Worm (Caenorhabditis elegans) whole organism, L2 larva: ENCODE measurements around the gene F46B6.6.

Source experiments
- C34F6.9 ChIP-seq: fragments of 150-350 bp; optimal IDR thresholded peaks from 2 replicates; lab custom pipeline; 2014; ENCODE audit warnings: missing biosample characterization, missing genetic modification characterization
- F13H6.1 ChIP-seq: sonication (generic microtip); optimal IDR thresholded peaks from 2 replicates; lab custom pipeline; 2016; ENCODE audit warnings: missing genetic modification characterization, missing compliant biosample characterization
- Y55F3AM.14 ChIP-seq: fragments of 200-800 bp; sonication (Bioruptor generic); optimal IDR thresholded peaks from 2 replicates; lab custom pipeline; 2018; ENCODE audit warnings: mild to moderate bottlenecking, missing genetic modification characterization, missing compliant biosample characterization
- ZK546.5 ChIP-seq: sonication (generic microtip); optimal IDR thresholded peaks from 2 replicates; lab custom pipeline; 2017; ENCODE audit warnings: missing biosample characterization, missing genetic modification characterization
- alr-1 ChIP-seq: fragments of 150-350 bp; optimal IDR thresholded peaks from 2 replicates; lab custom pipeline; 2014; ENCODE audit warnings: missing biosample characterization, missing genetic modification characterization
- ama-1 ChIP-seq: fragments of 150-350 bp; optimal IDR thresholded peaks from 2 replicates; lab custom pipeline; 2018; ENCODE audit warnings: inconsistent platforms
- blmp-1 ChIP-seq: sonication (generic microtip); optimal IDR thresholded peaks from 2 replicates; lab custom pipeline; 2017; ENCODE audit warnings: missing genetic modification characterization, mild to moderate bottlenecking, missing compliant biosample characterization, antibody characterized with exemption, moderate library complexity; ENCODE audit not compliant: insufficient read depth
- ceh-82 ChIP-seq: fragments of 150-350 bp; optimal IDR thresholded peaks from 2 replicates; lab custom pipeline; 2014; ENCODE audit warnings: missing biosample characterization, missing genetic modification characterization
- crh-2 ChIP-seq: sonication (generic microtip); optimal IDR thresholded peaks from 2 replicates; lab custom pipeline; 2017; ENCODE audit warnings: missing biosample characterization, missing genetic modification characterization
- dmd-4 ChIP-seq: sonication (generic microtip); optimal IDR thresholded peaks from 2 replicates; lab custom pipeline; 2017; ENCODE audit warnings: missing biosample characterization, missing genetic modification characterization
- egl-27 ChIP-seq: sonication (generic microtip); optimal IDR thresholded peaks from 3 replicates; lab custom pipeline; 2017; ENCODE audit warnings: missing biosample characterization, missing genetic modification reagents, missing genetic modification characterization
- elt-1 ChIP-seq: fragments of 150-350 bp; optimal IDR thresholded peaks from 2 replicates; lab custom pipeline; 2014; ENCODE audit warnings: missing biosample characterization, missing genetic modification characterization
- fos-1 ChIP-seq: fragments of 150-350 bp; optimal IDR thresholded peaks from 2 replicates; lab custom pipeline; 2014; ENCODE audit warnings: missing biosample characterization, missing genetic modification characterization
- gmeb-1 ChIP-seq: fragments of 150-350 bp; optimal IDR thresholded peaks from 2 replicates; lab custom pipeline; 2014; ENCODE audit warnings: missing biosample characterization, missing genetic modification characterization
- lin-11 ChIP-seq: fragments of 150-350 bp; sonication (generic microtip); optimal IDR thresholded peaks from 2 replicates; lab custom pipeline; 2014; ENCODE audit warnings: missing biosample characterization, missing genetic modification characterization, inconsistent platforms, mixed read lengths
- lin-13 ChIP-seq: fragments of 150-350 bp; optimal IDR thresholded peaks from 2 replicates; lab custom pipeline; 2014; ENCODE audit warnings: missing biosample characterization, missing genetic modification reagents, missing genetic modification characterization
- lin-39 ChIP-seq: fragments of 150-350 bp; optimal IDR thresholded peaks from 2 replicates; lab custom pipeline; 2014; ENCODE audit warnings: missing biosample characterization, missing genetic modification reagents, missing genetic modification characterization
- lsy-2 ChIP-seq, 2 experiments: fragments of 150-350 bp in 1 of 2; sonication (generic microtip) in 1 of 2; optimal IDR thresholded peaks; 2 replicates each; lab custom pipeline; 2014 to 2017; ENCODE audit warnings: missing biosample characterization in 2 of 2, missing genetic modification characterization in 2 of 2
- mab-5 ChIP-seq: fragments of 150-350 bp; optimal IDR thresholded peaks from 2 replicates; lab custom pipeline; 2014; ENCODE audit warnings: missing biosample characterization, missing genetic modification characterization
- mbf-1 ChIP-seq: sonication (generic microtip); optimal IDR thresholded peaks from 2 replicates; lab custom pipeline; 2017; ENCODE audit warnings: missing biosample characterization, missing genetic modification characterization
- mdl-1 ChIP-seq, 2 experiments: fragments of 150-350 bp in 1 of 2; sonication (generic microtip) in 1 of 2; optimal IDR thresholded peaks; 2 replicates each; lab custom pipeline; 2017; ENCODE audit warnings: missing biosample characterization in 2 of 2, missing genetic modification characterization in 2 of 2
- nhr-10 ChIP-seq: sonication (generic microtip); optimal IDR thresholded peaks from 2 replicates; lab custom pipeline; 2017; ENCODE audit warnings: missing biosample characterization, missing genetic modification characterization
- nhr-11 ChIP-seq: fragments of 150-350 bp; optimal IDR thresholded peaks from 2 replicates; lab custom pipeline; 2014; ENCODE audit warnings: missing biosample characterization, missing genetic modification characterization
- nhr-25 ChIP-seq: fragments of 150-350 bp; sonication (generic microtip); optimal IDR thresholded peaks from 3 replicates; lab custom pipeline; 2014; ENCODE audit warnings: missing biosample characterization, missing genetic modification characterization
- nhr-6 ChIP-seq: fragments of 150-350 bp; optimal IDR thresholded peaks from 2 replicates; lab custom pipeline; 2014; ENCODE audit warnings: missing biosample characterization, missing genetic modification characterization
- nhr-77 ChIP-seq: fragments of 150-350 bp; optimal IDR thresholded peaks from 2 replicates; lab custom pipeline; 2014; ENCODE audit warnings: missing biosample characterization, missing genetic modification characterization
- peb-1 ChIP-seq: fragments of 150-350 bp; optimal IDR thresholded peaks from 2 replicates; lab custom pipeline; 2014; ENCODE audit warnings: missing biosample characterization, missing genetic modification characterization
- sem-4 ChIP-seq: fragments of 150-350 bp; optimal IDR thresholded peaks from 2 replicates; lab custom pipeline; 2014; ENCODE audit warnings: missing biosample characterization, missing genetic modification reagents, missing genetic modification characterization
- skn-1 ChIP-seq: sonication (generic microtip); optimal IDR thresholded peaks from 2 replicates; lab custom pipeline; 2017; ENCODE audit warnings: missing biosample characterization, missing genetic modification characterization
- sma-3 ChIP-seq: sonication (generic microtip); optimal IDR thresholded peaks from 2 replicates; lab custom pipeline; 2016; ENCODE audit warnings: missing genetic modification reagents, missing genetic modification characterization, missing compliant biosample characterization
- snpc-4 ChIP-seq: fragments of 150-350 bp; optimal IDR thresholded peaks from 2 replicates; lab custom pipeline; 2014; ENCODE audit warnings: missing biosample characterization, missing genetic modification characterization
- unc-39 ChIP-seq: fragments of 150-350 bp; optimal IDR thresholded peaks from 2 replicates; lab custom pipeline; 2014; ENCODE audit warnings: missing biosample characterization, missing genetic modification characterization
- unc-55 ChIP-seq: fragments of 150-350 bp; sonication (generic microtip); optimal IDR thresholded peaks from 3 replicates; lab custom pipeline; 2014; ENCODE audit warnings: missing biosample characterization, missing genetic modification reagents, missing genetic modification characterization
- unc-62 ChIP-seq: fragments of 150-350 bp; optimal IDR thresholded peaks from 2 replicates; lab custom pipeline; 2014; ENCODE audit warnings: missing biosample characterization, missing genetic modification reagents, missing genetic modification characterization
- ztf-1 ChIP-seq: fragments of 200-800 bp; sonication (Bioruptor generic); conservative IDR thresholded peaks from 2 replicates; pipeline ENCODE4 v1.3.6; 2022; ENCODE audit warnings: missing genetic modification characterization, missing compliant biosample characterization
- ztf-11 ChIP-seq: sonication (generic microtip); optimal IDR thresholded peaks from 2 replicates; lab custom pipeline; 2017; ENCODE audit warnings: missing biosample characterization, missing genetic modification characterization
- ztf-4 ChIP-seq: fragments of 150-350 bp; optimal IDR thresholded peaks from 2 replicates; lab custom pipeline; 2014; ENCODE audit warnings: missing biosample characterization, missing genetic modification characterization

The F46B6.6 gene

ce11 chrV:9755725-9756124 lies 30.9 kb downstream of the F46B6.6 start, which contains the start of gene F58E6.8:
Gene F58E6.8, minus strand, starts transcription at chrV:9755825.
- TF ChIP-seq mbf-1 (tag; lab: Kevin White, UChicago) = no peak
- TF ChIP-seq crh-2 (tag; lab: Kevin White, UChicago) = no peak
- TF ChIP-seq C34F6.9 = no peak
- no peak for TF ChIP-seq F13H6.1 (tag; lab: Kevin White, UChicago)
- no peak for TF ChIP-seq ztf-1 (GFP tag; lab: Robert Waterston, UW)
- no peak for TF ChIP-seq ztf-11 (tag; lab: Kevin White, UChicago)
- no peak for TF ChIP-seq unc-39
- TF ChIP-seq mab-5 (tag; lab: Kevin White, UChicago) = no peak
- TF ChIP-seq unc-55 (GFP tag; lab: Kevin White, UChicago) = no peak
- TF ChIP-seq Y55F3AM.14 (GFP tag; lab: Kevin White, UChicago) = no peak
- no peak for TF ChIP-seq snpc-4 (tag; lab: Kevin White, UChicago)
- TF ChIP-seq fos-1 (tag; lab: Kevin White, UChicago) = no peak
- no peak for TF ChIP-seq ceh-82 (tag; lab: Kevin White, UChicago)
- TF ChIP-seq ZK546.5 (tag; lab: Kevin White, UChicago) = no peak
- no peak for TF ChIP-seq nhr-25 (tag; lab: Kevin White, UChicago)
- TF ChIP-seq gmeb-1 (tag; lab: Kevin White, UChicago) = no peak
- no peak for TF ChIP-seq sem-4

- no peak for TF ChIP-seq peb-1 (tag; lab: Kevin White, UChicago)
Observed at ce11 chrV:9754459-9754858, 32.2 kb downstream of the F46B6.6 start, which contains the start of gene F58E6.5. Gene F58E6.5, minus strand, starts transcription at chrV:9754559.

ce11 chrV:9753554-9753953 lies 33.1 kb downstream of the F46B6.6 start:
- TF ChIP-seq nhr-6 (tag; lab: Kevin White, UChicago) (no peak), C34F6.9 (no peak), lin-39 (tag; lab: Kevin White, UChicago) (no peak), dmd-4 (no peak), blmp-1 (tag; lab: Kevin White, UChicago) (no peak), mab-5 (tag; lab: Kevin White, UChicago) (no peak), F13H6.1 (tag; lab: Kevin White, UChicago) (no peak), ztf-4 (tag; lab: Kevin White, UChicago) (no peak), Y55F3AM.14 (GFP tag; lab: Kevin White, UChicago) (no peak), lin-11 (tag; lab: Kevin White, UChicago) (no peak), alr-1 (tag; lab: Kevin White, UChicago) (no peak), egl-27 (tag; lab: Kevin White, UChicago) (no peak), lin-13 (no peak), mbf-1 (tag; lab: Kevin White, UChicago) (no peak), elt-1 (tag; lab: Kevin White, UChicago) (no peak)

- TF ChIP-seq egl-27 (tag; lab: Kevin White, UChicago) = no peak
- TF ChIP-seq mdl-1 (tag; optimal IDR thresholded peaks at IDR 0.05; lab: Kevin White, UChicago) = no peak
- no peak for TF ChIP-seq ztf-1 (GFP tag; lab: Robert Waterston, UW)
- no peak for TF ChIP-seq sma-3 (GFP tag; lab: Kevin White, UChicago)
- TF ChIP-seq unc-62 (GFP tag; lab: Kevin White, UChicago) = no peak
- TF ChIP-seq unc-55 (GFP tag; lab: Kevin White, UChicago) = no peak
- no peak for TF ChIP-seq unc-39
- TF ChIP-seq fos-1 (tag; lab: Kevin White, UChicago) = no peak
- no peak for TF ChIP-seq mab-5 (tag; lab: Kevin White, UChicago)
- no peak for TF ChIP-seq ama-1 (lab: Kevin White, UChicago)
- TF ChIP-seq F13H6.1 (tag; lab: Kevin White, UChicago) = no peak
- TF ChIP-seq elt-1 (tag; lab: Kevin White, UChicago) = no peak
- no peak for TF ChIP-seq gmeb-1 (tag; lab: Kevin White, UChicago)
- TF ChIP-seq nhr-10 (tag; lab: Kevin White, UChicago) = no peak
Observed at ce11 chrV:9752918-9753317, 33.8 kb downstream of the F46B6.6 start, which contains the start of gene F58E6.6. Gene F58E6.6, minus strand, starts transcription at chrV:9753018.

- no peak for TF ChIP-seq lsy-2 (tag; optimal IDR thresholded peaks at IDR 0.05; lab: Kevin White, UChicago)
- TF ChIP-seq skn-1 (tag; lab: Kevin White, UChicago) = no peak
- TF ChIP-seq peb-1 (tag; lab: Kevin White, UChicago) = no peak
- no peak for TF ChIP-seq ztf-4 (tag; lab: Kevin White, UChicago)
- no peak for TF ChIP-seq nhr-77 (tag; lab: Kevin White, UChicago)
- TF ChIP-seq nhr-11 (tag; lab: Kevin White, UChicago) = no peak
- TF ChIP-seq ZK546.5 (tag; lab: Kevin White, UChicago) = no peak
- TF ChIP-seq ama-1 (lab: Kevin White, UChicago) = no peak
- no peak for TF ChIP-seq alr-1 (tag; lab: Kevin White, UChicago)
- no peak for TF ChIP-seq fos-1 (tag; lab: Kevin White, UChicago)
Observed at ce11 chrV:9750308-9750707, 36.4 kb downstream of the F46B6.6 start, which contains the start of gene F58E6.4. Gene F58E6.4, minus strand, starts transcription at chrV:9750408.
